Worm (Caenorhabditis elegans) whole organism, L3 larva: Measurements from ENCODE around the gene bbs-2.
A peak's percentile ranks its signal among the peaks of the same experiment; 100 is the strongest.

Experiments used
- R02D3.7 ChIP-seq: fragments of 150-350 bp; optimal IDR thresholded peaks from 2 replicates; lab custom pipeline; 2014; ENCODE audit warnings: missing biosample characterization, missing genetic modification characterization
- ZK546.5 ChIP-seq: sonication (generic microtip); optimal IDR thresholded peaks from 2 replicates; lab custom pipeline; 2017; ENCODE audit warnings: missing biosample characterization, missing genetic modification characterization
- ama-1 ChIP-seq: fragments of 150-350 bp; optimal IDR thresholded peaks from 2 replicates; lab custom pipeline; 2018
- ceh-28 ChIP-seq: fragments of 150-350 bp; optimal IDR thresholded peaks from 2 replicates; lab custom pipeline; 2014; ENCODE audit warnings: missing biosample characterization, missing genetic modification reagents, missing genetic modification characterization
- ceh-9 ChIP-seq: sonication (generic microtip); optimal IDR thresholded peaks from 2 replicates; lab custom pipeline; 2018; ENCODE audit warnings: missing biosample characterization, missing genetic modification characterization
- egl-5 ChIP-seq: fragments of 150-350 bp; optimal IDR thresholded peaks from 2 replicates; lab custom pipeline; 2017; ENCODE audit warnings: missing biosample characterization, missing genetic modification reagents, missing genetic modification characterization, inconsistent platforms
- elt-1 ChIP-seq: fragments of 150-350 bp; optimal IDR thresholded peaks from 2 replicates; lab custom pipeline; 2014; ENCODE audit warnings: missing biosample characterization, missing genetic modification characterization
- elt-2 ChIP-seq: sonication (generic microtip); optimal IDR thresholded peaks from 2 replicates; lab custom pipeline; 2016; ENCODE audit warnings: missing genetic modification reagents, mild to moderate bottlenecking, missing genetic modification characterization, missing compliant biosample characterization
- elt-3 ChIP-seq, 3 experiments: fragments of 150-350 bp in 1 of 3; sonication (generic microtip) in 2 of 3; optimal IDR thresholded peaks; 2 replicates in 2 of 3; 4 replicates in 1 of 3; lab custom pipeline; 2014 to 2017; ENCODE audit warnings: missing biosample characterization in 3 of 3, missing genetic modification characterization in 3 of 3
- eor-1 ChIP-seq, 2 experiments: fragments of 150-350 bp; optimal IDR thresholded peaks; 2 replicates each; lab custom pipeline; 2014 to 2018; ENCODE audit warnings: missing biosample characterization in 2 of 2, missing genetic modification characterization in 2 of 2
- fkh-10 ChIP-seq: sonication (generic microtip); optimal IDR thresholded peaks from 2 replicates; lab custom pipeline; 2017; ENCODE audit warnings: missing biosample characterization, missing genetic modification reagents, missing genetic modification characterization
- fkh-2 ChIP-seq: fragments of 150-350 bp; optimal IDR thresholded peaks from 2 replicates; lab custom pipeline; 2014; ENCODE audit warnings: missing biosample characterization, missing genetic modification reagents, missing genetic modification characterization
- fos-1 ChIP-seq: fragments of 150-350 bp; optimal IDR thresholded peaks from 2 replicates; lab custom pipeline; 2014; ENCODE audit warnings: missing biosample characterization, missing genetic modification characterization
- hmg-11 ChIP-seq: sonication (generic microtip); optimal IDR thresholded peaks from 2 replicates; lab custom pipeline; 2016; ENCODE audit warnings: missing genetic modification characterization, missing compliant biosample characterization
- jun-1 ChIP-seq: fragments of 150-350 bp; optimal IDR thresholded peaks from 2 replicates; lab custom pipeline; 2014; ENCODE audit warnings: missing biosample characterization, missing genetic modification reagents, missing genetic modification characterization
- lin-15B ChIP-seq: fragments of 150-350 bp; optimal IDR thresholded peaks from 2 replicates; lab custom pipeline; 2014; ENCODE audit warnings: missing biosample characterization, missing genetic modification characterization
- lin-39 ChIP-seq: fragments of 150-350 bp; optimal IDR thresholded peaks from 2 replicates; lab custom pipeline; 2018; ENCODE audit warnings: missing biosample characterization, missing genetic modification reagents, missing genetic modification characterization
- lsy-12 ChIP-seq: sonication (generic microtip); optimal IDR thresholded peaks from 2 replicates; lab custom pipeline; 2016; ENCODE audit warnings: mild to moderate bottlenecking, missing genetic modification characterization, missing compliant biosample characterization
- mdl-1 ChIP-seq: fragments of 150-350 bp; optimal IDR thresholded peaks from 2 replicates; lab custom pipeline; 2014; ENCODE audit warnings: missing biosample characterization, missing genetic modification characterization
- nfya-1 ChIP-seq: sonication (generic microtip); optimal IDR thresholded peaks from 2 replicates; lab custom pipeline; 2017; ENCODE audit warnings: missing genetic modification characterization, mild to moderate bottlenecking, missing compliant biosample characterization, antibody characterized with exemption, moderate library complexity; ENCODE audit not compliant: insufficient read depth
- nhr-12 ChIP-seq: fragments of 150-350 bp; optimal IDR thresholded peaks from 2 replicates; lab custom pipeline; 2014; ENCODE audit warnings: missing biosample characterization, missing genetic modification characterization
- nhr-23 ChIP-seq: fragments of 150-350 bp; optimal IDR thresholded peaks from 2 replicates; lab custom pipeline; 2014; ENCODE audit warnings: missing biosample characterization, missing genetic modification reagents, missing genetic modification characterization
- nhr-237 ChIP-seq: fragments of 150-350 bp; optimal IDR thresholded peaks from 2 replicates; lab custom pipeline; 2014; ENCODE audit warnings: missing biosample characterization, missing genetic modification characterization
- nhr-25 ChIP-seq: sonication (generic microtip); optimal IDR thresholded peaks from 2 replicates; lab custom pipeline; 2017; ENCODE audit warnings: missing biosample characterization, missing genetic modification characterization
- nhr-28 ChIP-seq: fragments of 150-350 bp; optimal IDR thresholded peaks from 2 replicates; lab custom pipeline; 2014; ENCODE audit warnings: missing biosample characterization, missing genetic modification characterization
- nhr-43 ChIP-seq: sonication (generic microtip); optimal IDR thresholded peaks from 2 replicates; lab custom pipeline; 2016; ENCODE audit warnings: mild to moderate bottlenecking, missing genetic modification characterization, missing compliant biosample characterization; ENCODE audit not compliant: poor library complexity, severe bottlenecking
- nhr-67 ChIP-seq: fragments of 150-350 bp; optimal IDR thresholded peaks from 2 replicates; lab custom pipeline; 2014; ENCODE audit warnings: missing biosample characterization, missing genetic modification characterization
- pha-4 ChIP-seq: fragments of 150-350 bp; optimal IDR thresholded peaks from 2 replicates; lab custom pipeline; 2014; ENCODE audit warnings: missing biosample characterization, missing genetic modification reagents, missing genetic modification characterization
- skn-1 ChIP-seq: fragments of 150-350 bp; optimal IDR thresholded peaks from 2 replicates; lab custom pipeline; 2014; ENCODE audit warnings: missing biosample characterization, missing genetic modification characterization
- snpc-4 ChIP-seq: fragments of 150-350 bp; optimal IDR thresholded peaks from 2 replicates; lab custom pipeline; 2014; ENCODE audit warnings: missing biosample characterization, missing genetic modification characterization
- tbx-2 ChIP-seq: sonication (generic microtip); optimal IDR thresholded peaks from 2 replicates; lab custom pipeline; 2016; ENCODE audit warnings: mild to moderate bottlenecking, missing genetic modification characterization, missing compliant biosample characterization
- unc-39 ChIP-seq: sonication (generic microtip); optimal IDR thresholded peaks from 4 replicates; lab custom pipeline; 2017; ENCODE audit warnings: missing biosample characterization, missing genetic modification characterization
- unc-62 ChIP-seq: fragments of 150-350 bp; sonication (generic microtip); optimal IDR thresholded peaks from 4 replicates; lab custom pipeline; 2014; ENCODE audit warnings: missing biosample characterization, missing genetic modification reagents, missing genetic modification characterization
- zag-1 ChIP-seq: fragments of 150-350 bp; optimal IDR thresholded peaks from 2 replicates; lab custom pipeline; 2014; ENCODE audit warnings: missing biosample characterization, missing genetic modification characterization
- ztf-11 ChIP-seq: fragments of 150-350 bp; optimal IDR thresholded peaks from 2 replicates; lab custom pipeline; 2014; ENCODE audit warnings: missing biosample characterization, missing genetic modification characterization

The bbs-2 gene

ce11 chrIV:7977452-7977940, 43.7 kb downstream of the bbs-2 start, which contains the start of gene ora-1:
TSS of gene ora-1 (plus strand) at chrIV:7977890.
- TF ChIP-seq nhr-25 (tag; lab: Kevin White, UChicago) (peak; percentile 14), unc-62 (GFP tag; lab: Kevin White, UChicago) (no peak), egl-5 (no peak)

ce11 chrIV:7979588-7979987, 45.8 kb downstream of the bbs-2 start, which contains the start of gene unc-24:
TSS of gene unc-24 (plus strand) at chrIV:7979870.
- TF ChIP-seq lin-15B (peak; percentile 22), lin-39 (tag; lab: Kevin White, UChicago) (peak; percentile 74), nhr-28 (no peak), hmg-11 (tag; lab: Kevin White, UChicago) (peak; percentile 20), nfya-1 (tag; lab: Kevin White, UChicago) (peak; percentile 63)

DNA sequence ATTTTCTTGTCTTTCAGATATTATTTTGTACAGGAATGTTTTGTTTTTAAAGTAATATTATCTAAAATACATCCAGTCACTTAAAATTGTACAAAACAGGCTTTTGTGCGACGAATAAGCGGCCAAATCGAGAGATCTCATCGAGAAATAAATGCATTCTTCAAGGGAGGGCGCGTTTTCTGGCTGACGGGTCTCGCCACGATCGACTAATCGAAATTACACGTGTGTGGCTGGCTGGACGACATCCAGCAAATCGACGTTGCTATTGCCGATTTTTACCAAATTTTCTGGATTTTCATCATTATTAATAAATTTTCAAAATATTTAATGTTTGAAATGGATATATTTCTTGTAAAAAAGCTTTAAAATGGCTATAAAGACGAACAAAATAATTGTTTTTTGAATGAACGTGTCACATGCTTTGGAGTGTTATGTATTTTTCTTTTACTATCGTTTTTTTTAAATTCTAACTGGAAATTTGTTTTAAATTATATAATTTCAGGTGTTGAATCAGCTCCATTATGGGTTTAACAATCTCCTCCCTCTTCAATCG, 48.3 kb downstream of the bbs-2 start, which contains the start of gene arf-5:
Gene arf-5, plus strand, starts transcription at position 503 of the 553 bp plus-strand sequence.
- peak; percentile 29 for TF ChIP-seq nhr-23
- TF ChIP-seq nhr-28 = no peak
- peak; percentile 7 for TF ChIP-seq elt-1
- no peak for TF ChIP-seq egl-5
- no peak for TF ChIP-seq ceh-9 (tag; lab: Kevin White, UChicago)
- TF ChIP-seq nfya-1 (tag; lab: Kevin White, UChicago) = peak; percentile 57
- TF ChIP-seq ztf-11 (tag; lab: Kevin White, UChicago) = no peak
- TF ChIP-seq nhr-43 = no peak
- no peak for TF ChIP-seq fkh-2 (tag; lab: Kevin White, UChicago)
- no peak for TF ChIP-seq unc-62 (GFP tag; lab: Kevin White, UChicago)
- no peak for TF ChIP-seq ceh-28 (tag; lab: Kevin White, UChicago)
- TF ChIP-seq fos-1 (tag; lab: Kevin White, UChicago) = no peak
- peak; percentile 47 for TF ChIP-seq pha-4 (tag; lab: Kevin White, UChicago)
- TF ChIP-seq nhr-67 = no peak
- peak; percentile 50 for TF ChIP-seq ama-1
- TF ChIP-seq mdl-1 (tag; lab: Kevin White, UChicago) = no peak
- no peak for TF ChIP-seq snpc-4 (tag; lab: Kevin White, UChicago)
- TF ChIP-seq skn-1 = no peak
- no peak for TF ChIP-seq ZK546.5
- no peak for TF ChIP-seq fkh-10 (GFP tag; lab: Kevin White, UChicago)
- TF ChIP-seq elt-2 (tag; lab: Kevin White, UChicago) = peak; percentile 7
- TF ChIP-seq lin-15B = peak; percentile 54
- TF ChIP-seq tbx-2 (tag; lab: Kevin White, UChicago) = no peak
- no peak for TF ChIP-seq nhr-12 (tag; lab: Kevin White, UChicago)
- TF ChIP-seq R02D3.7 = no peak
- no peak for TF ChIP-seq eor-1 (tag; optimal IDR thresholded peaks at IDR 0.05; lab: Kevin White, UChicago)
- peak; percentile 81 for TF ChIP-seq lin-39 (tag; lab: Kevin White, UChicago)
- no peak for TF ChIP-seq lsy-12 (tag; lab: Kevin White, UChicago)
- TF ChIP-seq, all 47 proteins: peak for 8

- TF ChIP-seq nhr-25 (tag; lab: Kevin White, UChicago) = peak; percentile 29
- TF ChIP-seq jun-1 (tag; lab: Kevin White, UChicago) = no peak
- peak; percentile 60 for TF ChIP-seq ama-1
- TF ChIP-seq nhr-237 (tag; lab: Kevin White, UChicago) = no peak
- TF ChIP-seq elt-1 = peak; percentile 83
- TF ChIP-seq, all 47 proteins: peak for 3
Observed at ce11 chrIV:7983021-7983420, 49.2 kb downstream of the bbs-2 start.

- no peak for TF ChIP-seq zag-1 (tag; lab: Kevin White, UChicago)
- peak; percentile 19 for TF ChIP-seq tbx-2 (tag; lab: Kevin White, UChicago)
- TF ChIP-seq nhr-43 = peak; percentile 58
- TF ChIP-seq hmg-11 (tag; lab: Kevin White, UChicago) = peak; percentile 22
- TF ChIP-seq nhr-12 (tag; lab: Kevin White, UChicago) = no peak
- TF ChIP-seq lsy-12 (tag; lab: Kevin White, UChicago) = peak; percentile 68
- no peak for TF ChIP-seq elt-3 (tag; optimal IDR thresholded peaks at IDR 0.05; lab: Kevin White, UChicago)
- peak; percentile 3 for TF ChIP-seq elt-2 (tag; lab: Kevin White, UChicago)
- TF ChIP-seq ama-1 = peak; percentile 41
- no peak for TF ChIP-seq ztf-11 (tag; lab: Kevin White, UChicago)
- no peak for TF ChIP-seq R02D3.7
- TF ChIP-seq unc-39 (tag; lab: Kevin White, UChicago) = no peak
- no peak for TF ChIP-seq snpc-4 (tag; lab: Kevin White, UChicago)
Observed at ce11 chrIV:7983728-7984346, 50.0 kb downstream of the bbs-2 start.
